Worm (Caenorhabditis elegans): ENCODE measurements around the gene Y57G11C.499.

Y57G11C.499 gene

DNA sequence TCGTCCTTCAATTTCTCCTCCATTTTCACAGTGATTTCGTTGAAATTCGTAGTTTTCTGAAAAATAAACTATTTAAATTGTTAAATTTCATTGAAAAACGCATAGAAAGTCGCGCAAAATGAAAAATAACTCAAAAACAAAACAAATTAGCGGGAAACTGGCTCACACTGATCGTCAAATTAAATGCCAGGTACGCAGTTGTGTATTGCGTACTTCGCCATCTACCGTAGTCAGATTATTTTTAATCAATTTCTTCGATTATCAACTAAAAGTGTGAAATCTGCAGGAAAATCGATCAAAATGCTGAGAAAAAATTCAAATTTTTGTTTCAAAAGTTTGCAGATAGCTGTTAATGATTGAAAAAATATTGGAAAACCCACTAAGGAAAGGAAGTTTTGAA, at the start of gene Y57G11C.499:
Gene Y57G11C.499, minus strand, starts transcription at position 23 of the 400 bp plus-strand sequence.
- no peak for TF ChIP-seq sea-1 (GFP tag; conservative IDR thresholded peaks at IDR 0.05)
- TF ChIP-seq tbx-37 (GFP tag; conservative IDR thresholded peaks at IDR 0.05) = no peak
- TF ChIP-seq tbx-11 (GFP tag; IDR thresholded peaks at IDR 0.05) = no peak
- no peak for TF ChIP-seq hnd-1 (tag; optimal IDR thresholded peaks at IDR 0.05)
- no peak for TF ChIP-seq ets-7 (tag; optimal IDR thresholded peaks at IDR 0.05)
- TF ChIP-seq ceh-36 (tag; optimal IDR thresholded peaks at IDR 0.05) = no peak
- no peak for TF ChIP-seq flt-1 (GFP tag; IDR thresholded peaks at IDR 0.05)
- TF ChIP-seq tra-4 (tag; optimal IDR thresholded peaks at IDR 0.05) = no peak
- no peak for TF ChIP-seq scrt-1 (GFP tag; IDR thresholded peaks at IDR 0.05)
- TF ChIP-seq aly-1 (tag; optimal IDR thresholded peaks at IDR 0.05) = no peak

ce11 chrIV:14802316-14802715, 47.6 kb upstream of the Y57G11C.499 start, which contains the start of gene Y57G11C.1142:
Gene Y57G11C.1142, plus strand, starts transcription at chrIV:14802616.
- TF ChIP-seq ceh-36 (tag; optimal IDR thresholded peaks at IDR 0.05) (no peak), scrt-1 (GFP tag; IDR thresholded peaks at IDR 0.05) (no peak), aly-1 (tag; optimal IDR thresholded peaks at IDR 0.05) (no peak), hnd-1 (tag; optimal IDR thresholded peaks at IDR 0.05) (no peak), B0310.2 (tag; optimal IDR thresholded peaks at IDR 0.05) (no peak), tra-4 (tag; optimal IDR thresholded peaks at IDR 0.05) (no peak), flt-1 (GFP tag; IDR thresholded peaks at IDR 0.05) (no peak), ets-7 (tag; optimal IDR thresholded peaks at IDR 0.05) (no peak), tbx-11 (GFP tag; IDR thresholded peaks at IDR 0.05) (no peak), pes-1 (GFP tag; IDR thresholded peaks at IDR 0.05) (no peak), hmg-4 (GFP tag; optimal IDR thresholded peaks at IDR 0.05) (no peak), ceh-13 (GFP tag; optimal IDR thresholded peaks at IDR 0.05) (no peak), F13C5.2 (tag; optimal IDR thresholded peaks at IDR 0.05) (no peak), ama-1 (optimal IDR thresholded peaks at IDR 0.05) (no peak), sea-1 (GFP tag; conservative IDR thresholded peaks at IDR 0.05) (no peak), hmbx-1 (tag; optimal IDR thresholded peaks at IDR 0.05) (no peak), tbx-37 (GFP tag; conservative IDR thresholded peaks at IDR 0.05) (no peak)

DNA sequence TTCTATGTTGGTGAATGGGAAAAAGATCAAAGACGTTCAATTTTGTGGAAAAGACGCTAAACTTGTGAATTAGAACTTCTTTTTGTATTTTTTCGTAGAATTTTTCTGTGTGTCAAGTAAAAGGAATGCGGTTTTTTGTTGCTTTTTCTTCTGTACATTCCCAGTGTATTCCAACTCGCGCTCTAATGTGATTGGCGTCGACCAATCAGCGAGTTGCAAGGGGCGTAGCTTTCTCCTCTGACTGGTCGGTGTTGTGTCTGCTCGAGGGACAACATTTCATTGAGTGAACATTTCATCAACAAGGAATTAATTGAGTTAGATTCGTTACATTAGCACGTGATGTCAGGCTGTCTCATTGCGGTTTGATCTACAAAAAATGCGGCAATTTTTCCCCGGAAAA, 46.2 kb upstream of the Y57G11C.499 start:
- TF ChIP-seq hmg-4 (GFP tag; optimal IDR thresholded peaks at IDR 0.05) = no peak
- TF ChIP-seq ceh-13 (GFP tag; optimal IDR thresholded peaks at IDR 0.05) = no peak
- TF ChIP-seq ceh-36 (tag; optimal IDR thresholded peaks at IDR 0.05) = no peak
- no peak for TF ChIP-seq ama-1 (optimal IDR thresholded peaks at IDR 0.05)
- no peak for TF ChIP-seq ets-7 (tag; optimal IDR thresholded peaks at IDR 0.05)
- no peak for TF ChIP-seq F13C5.2 (tag; optimal IDR thresholded peaks at IDR 0.05)
- TF ChIP-seq aly-1 (tag; optimal IDR thresholded peaks at IDR 0.05) = no peak
- TF ChIP-seq scrt-1 (GFP tag; IDR thresholded peaks at IDR 0.05) = no peak
- no peak for TF ChIP-seq sea-1 (GFP tag; conservative IDR thresholded peaks at IDR 0.05)
- TF ChIP-seq tra-4 (tag; optimal IDR thresholded peaks at IDR 0.05) = no peak
- no peak for TF ChIP-seq hmbx-1 (tag; optimal IDR thresholded peaks at IDR 0.05)
- no peak for TF ChIP-seq B0310.2 (tag; optimal IDR thresholded peaks at IDR 0.05)
- TF ChIP-seq tbx-37 (GFP tag; conservative IDR thresholded peaks at IDR 0.05) = no peak
- TF ChIP-seq tbx-11 (GFP tag; IDR thresholded peaks at IDR 0.05) = no peak
- no peak for TF ChIP-seq pes-1 (GFP tag; IDR thresholded peaks at IDR 0.05)
- TF ChIP-seq flt-1 (GFP tag; IDR thresholded peaks at IDR 0.05) = no peak
- no peak for TF ChIP-seq hnd-1 (tag; optimal IDR thresholded peaks at IDR 0.05)

- TF ChIP-seq hmg-4 (GFP tag; optimal IDR thresholded peaks at IDR 0.05) = no peak
- TF ChIP-seq hnd-1 (tag; optimal IDR thresholded peaks at IDR 0.05) = no peak
- no peak for TF ChIP-seq ceh-36 (tag; optimal IDR thresholded peaks at IDR 0.05)
- TF ChIP-seq scrt-1 (GFP tag; IDR thresholded peaks at IDR 0.05) = no peak
- no peak for TF ChIP-seq tbx-37 (GFP tag; conservative IDR thresholded peaks at IDR 0.05)
- TF ChIP-seq hmbx-1 (tag; optimal IDR thresholded peaks at IDR 0.05) = no peak
- no peak for TF ChIP-seq pes-1 (GFP tag; IDR thresholded peaks at IDR 0.05)
- TF ChIP-seq aly-1 (tag; optimal IDR thresholded peaks at IDR 0.05) = no peak
- TF ChIP-seq ceh-13 (GFP tag; optimal IDR thresholded peaks at IDR 0.05) = no peak
- no peak for TF ChIP-seq tbx-11 (GFP tag; IDR thresholded peaks at IDR 0.05)
Measured at ce11 chrIV:14799186-14799585, 44.5 kb upstream of the Y57G11C.499 start, which contains the start of gene Y57G11C.14. Gene Y57G11C.14, plus strand, starts transcription at chrIV:14799311.

- TF ChIP-seq tbx-37 (GFP tag; conservative IDR thresholded peaks at IDR 0.05) (no peak), pes-1 (GFP tag; IDR thresholded peaks at IDR 0.05) (no peak), aly-1 (tag; optimal IDR thresholded peaks at IDR 0.05) (no peak), hnd-1 (tag; optimal IDR thresholded peaks at IDR 0.05) (no peak), ceh-36 (tag; optimal IDR thresholded peaks at IDR 0.05) (no peak), B0310.2 (tag; optimal IDR thresholded peaks at IDR 0.05) (no peak), tra-4 (tag; optimal IDR thresholded peaks at IDR 0.05) (no peak), flt-1 (GFP tag; IDR thresholded peaks at IDR 0.05) (no peak), sea-1 (GFP tag; conservative IDR thresholded peaks at IDR 0.05) (no peak), tbx-11 (GFP tag; IDR thresholded peaks at IDR 0.05) (no peak), hmg-4 (GFP tag; optimal IDR thresholded peaks at IDR 0.05) (no peak), F13C5.2 (tag; optimal IDR thresholded peaks at IDR 0.05) (no peak), ets-7 (tag; optimal IDR thresholded peaks at IDR 0.05) (no peak), ama-1 (optimal IDR thresholded peaks at IDR 0.05) (no peak), scrt-1 (GFP tag; IDR thresholded peaks at IDR 0.05) (no peak), hmbx-1 (tag; optimal IDR thresholded peaks at IDR 0.05) (no peak), ceh-13 (GFP tag; optimal IDR thresholded peaks at IDR 0.05) (no peak)
Measured at ce11 chrIV:14797849-14798248, 43.1 kb upstream of the Y57G11C.499 start, which contains the start of gene arl-8. Gene arl-8, plus strand, starts transcription at chrIV:14798149.

- no peak for TF ChIP-seq hmg-4 (GFP tag; optimal IDR thresholded peaks at IDR 0.05)
- no peak for TF ChIP-seq scrt-1 (GFP tag; IDR thresholded peaks at IDR 0.05)
- TF ChIP-seq ceh-13 (GFP tag; optimal IDR thresholded peaks at IDR 0.05) = no peak
- no peak for TF ChIP-seq flt-1 (GFP tag; IDR thresholded peaks at IDR 0.05)
- no peak for TF ChIP-seq aly-1 (tag; optimal IDR thresholded peaks at IDR 0.05)
- TF ChIP-seq B0310.2 (tag; optimal IDR thresholded peaks at IDR 0.05) = no peak
- TF ChIP-seq ceh-36 (tag; optimal IDR thresholded peaks at IDR 0.05) = no peak
- no peak for TF ChIP-seq tbx-37 (GFP tag; conservative IDR thresholded peaks at IDR 0.05)
- TF ChIP-seq tra-4 (tag; optimal IDR thresholded peaks at IDR 0.05) = no peak
- TF ChIP-seq tbx-11 (GFP tag; IDR thresholded peaks at IDR 0.05) = no peak
- TF ChIP-seq ets-7 (tag; optimal IDR thresholded peaks at IDR 0.05) = no peak
- TF ChIP-seq F13C5.2 (tag; optimal IDR thresholded peaks at IDR 0.05) = no peak
- TF ChIP-seq hmbx-1 (tag; optimal IDR thresholded peaks at IDR 0.05) = no peak
- no peak for TF ChIP-seq ama-1 (optimal IDR thresholded peaks at IDR 0.05)
- no peak for TF ChIP-seq sea-1 (GFP tag; conservative IDR thresholded peaks at IDR 0.05)
- no peak for TF ChIP-seq hnd-1 (tag; optimal IDR thresholded peaks at IDR 0.05)
- no peak for TF ChIP-seq pes-1 (GFP tag; IDR thresholded peaks at IDR 0.05)
Measured at ce11 chrIV:14797354-14797753, 42.6 kb upstream of the Y57G11C.499 start, which contains the start of the genes Y57G11C.1147 and nuo-3. Gene Y57G11C.1147, minus strand, starts transcription at chrIV:14797514. Gene nuo-3, minus strand, starts transcription at chrIV:14797544.
